Worm (Caenorhabditis elegans) whole organism, L2 larva: ENCODE data around the gene ule-4.

ENCODE experiments used
- R02D3.7 ChIP-seq: fragments of 150-350 bp; optimal IDR thresholded peaks from 2 replicates; lab custom pipeline; 2014; ENCODE audit warnings: missing biosample characterization, missing genetic modification characterization
- ZK546.5 ChIP-seq: sonication (generic microtip); optimal IDR thresholded peaks from 2 replicates; lab custom pipeline; 2017; ENCODE audit warnings: missing biosample characterization, missing genetic modification characterization
- aly-2 ChIP-seq: fragments of 150-350 bp; optimal IDR thresholded peaks from 2 replicates; lab custom pipeline; 2014; ENCODE audit warnings: missing biosample characterization, missing genetic modification characterization
- ama-1 ChIP-seq: fragments of 150-350 bp; optimal IDR thresholded peaks from 2 replicates; lab custom pipeline; 2018; ENCODE audit warnings: inconsistent platforms
- ceh-82 ChIP-seq: fragments of 150-350 bp; optimal IDR thresholded peaks from 2 replicates; lab custom pipeline; 2014; ENCODE audit warnings: missing biosample characterization, missing genetic modification characterization
- dmd-4 ChIP-seq: sonication (generic microtip); optimal IDR thresholded peaks from 2 replicates; lab custom pipeline; 2017; ENCODE audit warnings: missing biosample characterization, missing genetic modification characterization
- fos-1 ChIP-seq: fragments of 150-350 bp; optimal IDR thresholded peaks from 2 replicates; lab custom pipeline; 2014; ENCODE audit warnings: missing biosample characterization, missing genetic modification characterization
- mdl-1 ChIP-seq, 2 experiments: fragments of 150-350 bp in 1 of 2; sonication (generic microtip) in 1 of 2; optimal IDR thresholded peaks; 2 replicates each; lab custom pipeline; 2017; ENCODE audit warnings: missing biosample characterization in 2 of 2, missing genetic modification characterization in 2 of 2
- nhr-129 ChIP-seq: fragments of 150-350 bp; optimal IDR thresholded peaks from 2 replicates; lab custom pipeline; 2014; ENCODE audit warnings: missing biosample characterization, missing genetic modification characterization
- nhr-25 ChIP-seq: fragments of 150-350 bp; sonication (generic microtip); optimal IDR thresholded peaks from 3 replicates; lab custom pipeline; 2014; ENCODE audit warnings: missing biosample characterization, missing genetic modification characterization
- nhr-77 ChIP-seq: fragments of 150-350 bp; optimal IDR thresholded peaks from 2 replicates; lab custom pipeline; 2014; ENCODE audit warnings: missing biosample characterization, missing genetic modification characterization
- skn-1 ChIP-seq: sonication (generic microtip); optimal IDR thresholded peaks from 2 replicates; lab custom pipeline; 2017; ENCODE audit warnings: missing biosample characterization, missing genetic modification characterization
- snpc-4 ChIP-seq: fragments of 150-350 bp; optimal IDR thresholded peaks from 2 replicates; lab custom pipeline; 2014; ENCODE audit warnings: missing biosample characterization, missing genetic modification characterization

DNA sequence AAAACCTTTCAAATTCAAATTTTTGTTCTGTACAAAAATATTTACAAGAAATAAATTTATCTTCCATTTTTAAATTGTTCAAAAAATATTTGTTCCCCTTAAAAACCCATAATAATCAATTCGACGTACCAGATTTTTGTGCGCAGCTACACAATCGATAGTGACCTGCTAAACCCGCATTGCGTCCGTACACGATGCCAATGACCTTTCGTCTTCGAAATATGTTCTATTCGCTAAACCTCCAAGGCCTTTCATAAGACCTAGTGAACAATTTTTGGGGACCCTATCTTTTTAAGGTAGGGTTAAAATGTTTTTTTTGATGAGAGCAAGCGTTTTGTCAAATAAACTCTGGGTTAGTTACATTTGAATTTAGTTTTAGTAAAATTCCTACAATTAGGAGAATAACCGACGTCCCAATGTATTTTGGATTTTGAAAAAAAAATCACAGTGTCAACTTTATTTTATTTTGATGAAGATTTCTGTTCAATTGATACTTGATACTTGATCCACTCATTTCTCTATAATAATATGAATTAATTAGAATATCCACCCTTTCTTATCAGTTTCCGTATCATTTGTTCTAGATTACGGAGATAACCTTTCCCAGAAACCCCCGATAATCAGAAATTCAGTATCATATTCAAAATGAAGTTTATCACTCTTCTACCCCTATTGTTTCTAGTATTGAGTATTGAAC lies 45.3 kb downstream of the ule-4 start, which contains the start of gene Y45F10B.59:
- TF ChIP-seq mdl-1 (tag; optimal IDR thresholded peaks at IDR 0.05; lab: Kevin White, UChicago) (no peak), dmd-4 (tag; lab: Kevin White, UChicago) (no peak), ZK546.5 (tag; lab: Kevin White, UChicago) (no peak), aly-2 (tag; lab: Kevin White, UChicago) (no peak), skn-1 (tag; lab: Kevin White, UChicago) (no peak), ceh-82 (tag; lab: Kevin White, UChicago) (no peak), snpc-4 (peak; percentile 60), nhr-129 (tag; lab: Kevin White, UChicago) (no peak), nhr-77 (tag; lab: Kevin White, UChicago) (no peak), nhr-25 (no peak), R02D3.7 (tag; lab: Kevin White, UChicago) (no peak), fos-1 (no peak), ama-1 (lab: Kevin White, UChicago) (no peak)
